Worm (Caenorhabditis elegans) whole organism, L2 larva: ENCODE data around the gene ZK228.1.

Experiments
- R02D3.7 ChIP-seq: fragments of 150-350 bp; optimal IDR thresholded peaks from 2 replicates; lab custom pipeline; 2014; ENCODE audit warnings: missing biosample characterization, missing genetic modification characterization
- ZK546.5 ChIP-seq: sonication (generic microtip); optimal IDR thresholded peaks from 2 replicates; lab custom pipeline; 2017; ENCODE audit warnings: missing biosample characterization, missing genetic modification characterization
- aly-2 ChIP-seq: fragments of 150-350 bp; optimal IDR thresholded peaks from 2 replicates; lab custom pipeline; 2014; ENCODE audit warnings: missing biosample characterization, missing genetic modification characterization
- lin-11 ChIP-seq: fragments of 150-350 bp; sonication (generic microtip); optimal IDR thresholded peaks from 2 replicates; lab custom pipeline; 2014; ENCODE audit warnings: missing biosample characterization, missing genetic modification characterization, inconsistent platforms, mixed read lengths
- lin-39 ChIP-seq: fragments of 150-350 bp; optimal IDR thresholded peaks from 2 replicates; lab custom pipeline; 2014; ENCODE audit warnings: missing biosample characterization, missing genetic modification reagents, missing genetic modification characterization
- lsy-2 ChIP-seq, 2 experiments: fragments of 150-350 bp in 1 of 2; sonication (generic microtip) in 1 of 2; optimal IDR thresholded peaks; 2 replicates each; lab custom pipeline; 2014 to 2017; ENCODE audit warnings: missing biosample characterization in 2 of 2, missing genetic modification characterization in 2 of 2
- mbf-1 ChIP-seq: sonication (generic microtip); optimal IDR thresholded peaks from 2 replicates; lab custom pipeline; 2017; ENCODE audit warnings: missing biosample characterization, missing genetic modification characterization
- mdl-1 ChIP-seq, 2 experiments: fragments of 150-350 bp in 1 of 2; sonication (generic microtip) in 1 of 2; optimal IDR thresholded peaks; 2 replicates each; lab custom pipeline; 2017; ENCODE audit warnings: missing biosample characterization in 2 of 2, missing genetic modification characterization in 2 of 2
- peb-1 ChIP-seq: fragments of 150-350 bp; optimal IDR thresholded peaks from 2 replicates; lab custom pipeline; 2014; ENCODE audit warnings: missing biosample characterization, missing genetic modification characterization
- unc-62 ChIP-seq: fragments of 150-350 bp; optimal IDR thresholded peaks from 2 replicates; lab custom pipeline; 2014; ENCODE audit warnings: missing biosample characterization, missing genetic modification reagents, missing genetic modification characterization

- TF ChIP-seq ZK546.5 (tag; lab: Kevin White, UChicago) (no peak), lin-39 (tag; lab: Kevin White, UChicago) (no peak), aly-2 (tag; lab: Kevin White, UChicago) (no peak), lin-11 (tag; lab: Kevin White, UChicago) (no peak), unc-62 (GFP tag; lab: Kevin White, UChicago) (no peak), mbf-1 (tag; lab: Kevin White, UChicago) (no peak), mdl-1 (tag; optimal IDR thresholded peaks at IDR 0.05; lab: Kevin White, UChicago) (no peak), peb-1 (no peak), R02D3.7 (tag; lab: Kevin White, UChicago) (no peak), lsy-2 (tag; optimal IDR thresholded peaks at IDR 0.05; lab: Kevin White, UChicago) (no peak)
Observed at ce11 chrV:18412351-18412750, 31.9 kb upstream of the ZK228.1 start.
